Fruit fly (Drosophila melanogaster) whole organism: ENCODE data around the gene CG9396.

Experiments used
- CG8478 ChIP-seq: fragments of >200 bp; optimal IDR thresholded peaks from 2 replicates; lab custom pipeline; 2018; ENCODE audit warnings: inconsistent platforms
- Dll ChIP-seq: fragments of >200 bp; optimal IDR thresholded peaks from 2 replicates; lab custom pipeline; 2017
- EcR ChIP-seq, 2 experiments: fragments of >200 bp; optimal IDR thresholded peaks; 2 replicates each; lab custom pipeline; 2017; ENCODE audit warnings: missing biosample characterization in 2 of 2, missing genetic modification characterization in 2 of 2, missing genetic modification reagents in 2 of 2
- pan ChIP-seq: fragments of >200 bp; optimal IDR thresholded peaks from 2 replicates; lab custom pipeline; 2017
- psq ChIP-seq: fragments of >200 bp; optimal IDR thresholded peaks from 2 replicates; lab custom pipeline; 2017
- usp ChIP-seq: fragments of >200 bp; optimal IDR thresholded peaks from 2 replicates; lab custom pipeline; 2017; ENCODE audit warnings: missing biosample characterization, missing genetic modification characterization, mixed read lengths

dm6 chr3R:9577382-9578137, 6.1 kb upstream of the CG9396 start, which contains the start of the genes Kap-alpha3 and Son:
- TF ChIP-seq pan (lab: Kevin White, UChicago) = no peak
- TF ChIP-seq usp (GFP tag; lab: Kevin White, UChicago) = no peak
- no peak for TF ChIP-seq psq (lab: Kevin White, UChicago)
- no peak for TF ChIP-seq Dll (lab: Kevin White, UChicago)
- no peak for TF ChIP-seq CG8478
- no peak for TF ChIP-seq EcR (GFP tag; optimal IDR thresholded peaks at IDR 0.05; lab: Kevin White, UChicago)
